Worm (Caenorhabditis elegans): ENCODE data around the gene srg-15.
A peak's percentile ranks its signal among the peaks of the same experiment; 100 is the strongest.

The srg-15 gene

ce11 chrII:8716231-8716878 is 6.1 kb upstream of the srg-15 start, which contains the start of the genes cyn-11 and T01B7.5 (continued):
- TF ChIP-seq elt-2 (tag; optimal IDR thresholded peaks at IDR 0.05) (peak; percentile 6), ama-1 (optimal IDR thresholded peaks at IDR 0.05) (no peak), pqm-1 (tag; optimal IDR thresholded peaks at IDR 0.05) (no peak), nhr-76 (tag; optimal IDR thresholded peaks at IDR 0.05) (no peak), aly-2 (tag; optimal IDR thresholded peaks at IDR 0.05) (no peak)

ce11 chrII:8714913-8715447 is 4.8 kb upstream of the srg-15 start, which contains the start of the genes rab-21 and T01B7.13:
Gene rab-21, minus strand, starts transcription at chrII:8715013.
Gene T01B7.13, plus strand, starts transcription at chrII:8715397.
- TF ChIP-seq ceh-82 (tag; optimal IDR thresholded peaks at IDR 0.05) (no peak), ama-1 (optimal IDR thresholded peaks at IDR 0.05) (no peak)

ce11 chrII:8707024-8707423 is 3.2 kb downstream of the srg-15 start, which contains the start of gene cup-16:
Gene cup-16, plus strand, starts transcription at chrII:8707155.
- TF ChIP-seq elt-2 (tag; optimal IDR thresholded peaks at IDR 0.05) (peak; percentile 19), daf-12 (tag; optimal IDR thresholded peaks at IDR 0.05) (no peak), fkh-10 (GFP tag; optimal IDR thresholded peaks at IDR 0.05) (no peak), nhr-43 (tag; optimal IDR thresholded peaks at IDR 0.05; ENCODE audit: poor library complexity, severe bottlenecking) (peak; percentile 19), egl-27 (tag; optimal IDR thresholded peaks at IDR 0.05) (no peak), sea-2 (GFP tag; optimal IDR thresholded peaks at IDR 0.05) (no peak), elt-1 (tag; optimal IDR thresholded peaks at IDR 0.05) (no peak), ceh-16 (tag; optimal IDR thresholded peaks at IDR 0.05) (no peak), unc-39 (tag; optimal IDR thresholded peaks at IDR 0.05) (no peak), nfya-1 (tag; optimal IDR thresholded peaks at IDR 0.05; ENCODE audit: insufficient read depth) (peak; percentile 18), nhr-25 (tag; optimal IDR thresholded peaks at IDR 0.05) (no peak), skn-1 (tag; optimal IDR thresholded peaks at IDR 0.05) (no peak), ztf-4 (tag; optimal IDR thresholded peaks at IDR 0.05) (no peak), fos-1 (tag; optimal IDR thresholded peaks at IDR 0.05) (no peak), nhr-11 (tag; optimal IDR thresholded peaks at IDR 0.05) (peak; percentile 25), lsy-12 (tag; optimal IDR thresholded peaks at IDR 0.05) (no peak), fkh-2 (tag; optimal IDR thresholded peaks at IDR 0.05) (no peak), aly-2 (tag; optimal IDR thresholded peaks at IDR 0.05) (no peak), mml-1 (tag; optimal IDR thresholded peaks at IDR 0.05) (no peak), ama-1 (optimal IDR thresholded peaks at IDR 0.05) (no peak), ztf-11 (tag; optimal IDR thresholded peaks at IDR 0.05) (no peak), jun-1 (tag; optimal IDR thresholded peaks at IDR 0.05) (no peak), eor-1 (tag; optimal IDR thresholded peaks at IDR 0.05) (no peak), pqm-1 (tag; optimal IDR thresholded peaks at IDR 0.05) (no peak), ceh-9 (tag; optimal IDR thresholded peaks at IDR 0.05) (no peak), nhr-12 (tag; optimal IDR thresholded peaks at IDR 0.05) (no peak), egl-5 (tag; optimal IDR thresholded peaks at IDR 0.05) (no peak), snpc-4 (tag; optimal IDR thresholded peaks at IDR 0.05) (no peak), ceh-82 (tag; optimal IDR thresholded peaks at IDR 0.05) (no peak), lin-39 (tag; optimal IDR thresholded peaks at IDR 0.05) (no peak), nhr-67 (tag; optimal IDR thresholded peaks at IDR 0.05) (no peak), nhr-237 (tag; optimal IDR thresholded peaks at IDR 0.05) (no peak), ceh-28 (tag; optimal IDR thresholded peaks at IDR 0.05) (no peak), mdl-1 (tag; optimal IDR thresholded peaks at IDR 0.05) (no peak)

ce11 chrII:8704413-8704874 is 5.8 kb downstream of the srg-15 start, which contains the start of gene prx-5:
Gene prx-5, plus strand, starts transcription at chrII:8704824.
- TF ChIP-seq nfya-1 (tag; optimal IDR thresholded peaks at IDR 0.05; ENCODE audit: insufficient read depth) (no peak), pqm-1 (tag; optimal IDR thresholded peaks at IDR 0.05) (peak; percentile 50), elt-2 (tag; optimal IDR thresholded peaks at IDR 0.05) (peak; percentile 67), nhr-43 (tag; optimal IDR thresholded peaks at IDR 0.05; ENCODE audit: poor library complexity, severe bottlenecking) (no peak), ceh-28 (tag; optimal IDR thresholded peaks at IDR 0.05) (peak; percentile 43)
